Worm (Caenorhabditis elegans): ENCODE results near the gene sri-37.
A peak's percentile ranks its signal among the peaks of the same experiment; 100 is the strongest.
"Not testable (repeated sequence)": the region's sequence is repeated elsewhere in the genome, so short reads cannot be mapped to it uniquely, and the experiment has no call there.

The sri-37 gene

ce11 chrII:2628401-2628800, 969 bp upstream of the sri-37 start:
- TF ChIP-seq lin-39 (tag; optimal IDR thresholded peaks at IDR 0.05) = no peak
- no peak for TF ChIP-seq nhr-10 (tag; optimal IDR thresholded peaks at IDR 0.05)
- TF ChIP-seq R02D3.7 (tag; optimal IDR thresholded peaks at IDR 0.05) = no peak
- TF ChIP-seq mab-5 (tag; optimal IDR thresholded peaks at IDR 0.05) = no peak
- no peak for TF ChIP-seq skn-1 (tag; optimal IDR thresholded peaks at IDR 0.05)
- TF ChIP-seq ztf-1 (GFP tag; conservative IDR thresholded peaks at IDR 0.05) = no peak

DNA sequence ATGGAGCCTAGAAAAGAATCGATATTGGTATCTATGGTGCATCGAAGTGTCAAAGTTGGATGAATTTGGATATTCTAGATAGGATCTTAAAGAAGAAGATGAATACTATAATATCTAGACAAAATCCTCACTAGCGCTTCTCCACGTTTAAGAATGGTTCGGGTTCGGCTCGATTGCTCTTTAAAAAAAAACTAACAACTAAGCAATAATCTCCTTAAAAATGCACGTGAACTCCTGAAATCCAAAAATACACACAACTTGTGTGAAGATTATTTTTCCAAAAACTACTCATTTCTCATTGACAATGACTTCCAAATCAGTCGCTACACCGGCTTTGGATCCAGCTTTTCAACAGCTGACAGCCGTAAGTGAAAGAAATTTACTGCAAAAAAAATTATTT, 1.8 kb downstream of the sri-37 start, which contains the start of gene D2062.1:
D2062.1 (plus strand) TSS at position 301 of the 400 bp plus-strand sequence.
- TF ChIP-seq ztf-4 (tag; optimal IDR thresholded peaks at IDR 0.05) = no peak
- no peak for TF ChIP-seq Y55F3AM.14 (GFP tag; optimal IDR thresholded peaks at IDR 0.05)
- no peak for TF ChIP-seq crh-2 (tag; optimal IDR thresholded peaks at IDR 0.05)
- no peak for TF ChIP-seq nhr-237 (tag; optimal IDR thresholded peaks at IDR 0.05)
- TF ChIP-seq nhr-23 (tag; optimal IDR thresholded peaks at IDR 0.05) = no peak
- no peak for TF ChIP-seq R02D3.7 (tag; optimal IDR thresholded peaks at IDR 0.05)
- no peak for TF ChIP-seq mbf-1 (tag; optimal IDR thresholded peaks at IDR 0.05)
- no peak for TF ChIP-seq ZK546.5 (tag; optimal IDR thresholded peaks at IDR 0.05)
- no peak for TF ChIP-seq ztf-1 (GFP tag; conservative IDR thresholded peaks at IDR 0.05)
- TF ChIP-seq mdl-1 (tag; optimal IDR thresholded peaks at IDR 0.05) = no peak
- no peak for TF ChIP-seq zag-1 (tag; optimal IDR thresholded peaks at IDR 0.05)
- TF ChIP-seq lsy-2 (tag; optimal IDR thresholded peaks at IDR 0.05) = no peak
- no peak for TF ChIP-seq nhr-6 (tag; optimal IDR thresholded peaks at IDR 0.05)
- no peak for TF ChIP-seq peb-1 (tag; optimal IDR thresholded peaks at IDR 0.05)
- TF ChIP-seq nhr-21 (tag; optimal IDR thresholded peaks at IDR 0.05) = no peak

DNA sequence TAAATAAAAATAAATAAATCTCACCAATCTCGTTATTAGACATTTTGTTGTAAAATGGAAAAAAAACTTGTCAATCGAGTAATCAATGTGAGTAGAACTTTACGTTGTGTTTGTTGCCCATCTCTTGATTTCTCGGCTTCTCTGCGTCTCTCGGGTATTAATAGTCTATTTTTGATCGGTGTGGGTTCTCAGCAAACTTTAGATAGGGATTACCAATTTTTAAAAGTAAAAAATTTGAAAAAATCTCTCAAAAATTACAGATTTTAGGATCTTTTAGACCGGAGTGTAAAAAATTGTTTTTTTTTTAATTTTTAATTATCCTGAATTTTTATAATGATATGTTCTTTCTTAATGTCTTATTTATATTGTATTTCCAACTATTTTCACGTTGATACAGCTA, 8.0 kb downstream of the sri-37 start, which contains the start of gene F22E5.21:
F22E5.21 (minus strand) TSS at position 101 of the 400 bp plus-strand sequence.
- no peak for TF ChIP-seq lin-11 (tag; optimal IDR thresholded peaks at IDR 0.05)

DNA sequence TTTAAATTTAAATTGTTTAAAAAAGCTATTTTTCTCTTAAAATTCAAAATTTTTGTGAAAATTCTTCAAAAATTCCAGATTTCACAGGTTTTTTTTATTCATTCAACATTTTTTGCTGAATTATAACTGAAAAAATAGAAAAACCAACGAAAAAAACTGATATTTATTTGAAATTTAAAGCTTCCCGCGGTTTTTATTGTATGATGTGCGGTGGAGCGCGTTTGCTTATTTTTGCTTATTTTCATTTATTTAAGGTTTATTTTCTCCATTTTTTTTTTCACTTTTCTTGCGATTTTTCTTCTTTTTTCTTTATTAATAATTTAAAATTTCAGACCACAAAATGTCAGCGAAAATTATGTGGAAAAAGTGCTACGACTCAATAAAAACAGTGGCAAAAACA, 8.7 kb downstream of the sri-37 start, which contains the start of gene F22E5.9:
F22E5.9 (plus strand) TSS at position 327 of the 400 bp plus-strand sequence.
- TF ChIP-seq gmeb-1 (tag; optimal IDR thresholded peaks at IDR 0.05) = peak; percentile 91
- TF ChIP-seq unc-62 (GFP tag; optimal IDR thresholded peaks at IDR 0.05) = no peak
- peak; percentile 26 for TF ChIP-seq C34F6.9 (tag; optimal IDR thresholded peaks at IDR 0.05)
- peak; percentile 61 for TF ChIP-seq unc-55 (GFP tag; optimal IDR thresholded peaks at IDR 0.05)
- no peak for TF ChIP-seq ztf-11 (tag; optimal IDR thresholded peaks at IDR 0.05)
- no peak for TF ChIP-seq lin-39 (tag; optimal IDR thresholded peaks at IDR 0.05)

ce11 chrII:2639401-2640088, 10.2 kb downstream of the sri-37 start, which contains the start of gene F22E5.8:
Gene F22E5.8, plus strand, starts transcription at chrII:2640038.
- not testable (repeated sequence) for TF ChIP-seq lsy-2, ceh-16, mbf-1 (tag; optimal IDR thresholded peaks at IDR 0.05)

DNA sequence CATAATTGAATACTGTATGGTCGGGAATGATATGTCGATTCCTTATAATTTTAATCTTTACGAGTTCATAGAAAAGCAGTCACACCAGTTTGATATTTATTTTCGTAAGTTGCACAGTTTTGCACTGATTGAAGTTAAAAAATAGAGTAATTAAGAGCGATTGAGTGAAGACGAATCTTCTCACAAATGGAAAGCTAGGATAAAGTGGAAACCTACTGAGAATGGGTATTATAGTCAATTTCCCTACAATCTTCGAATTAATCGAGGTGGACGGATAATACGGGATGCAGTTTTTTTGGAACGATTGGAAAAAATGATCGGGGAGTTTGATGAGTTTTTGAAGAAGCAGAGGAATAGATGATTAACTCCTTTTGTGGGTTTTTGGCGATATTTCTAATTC, 11.6 kb downstream of the sri-37 start, which contains the start of gene F22E5.23:
F22E5.23 (plus strand) TSS at position 301 of the 400 bp plus-strand sequence.
- TF ChIP-seq nhr-77 (tag; optimal IDR thresholded peaks at IDR 0.05) (no peak), crh-2 (tag; optimal IDR thresholded peaks at IDR 0.05) (no peak), F13H6.1 (tag; optimal IDR thresholded peaks at IDR 0.05) (no peak), mbf-1 (tag; optimal IDR thresholded peaks at IDR 0.05) (no peak), ceh-16 (tag; optimal IDR thresholded peaks at IDR 0.05) (no peak), gmeb-1 (tag; optimal IDR thresholded peaks at IDR 0.05) (no peak), skn-1 (tag; optimal IDR thresholded peaks at IDR 0.05) (no peak), nhr-12 (tag; optimal IDR thresholded peaks at IDR 0.05) (no peak), lin-11 (tag; optimal IDR thresholded peaks at IDR 0.05) (no peak), R02D3.7 (tag; optimal IDR thresholded peaks at IDR 0.05) (no peak), fos-1 (tag; optimal IDR thresholded peaks at IDR 0.05) (no peak), ztf-1 (GFP tag; conservative IDR thresholded peaks at IDR 0.05) (no peak), unc-55 (GFP tag; optimal IDR thresholded peaks at IDR 0.05) (no peak), nhr-10 (tag; optimal IDR thresholded peaks at IDR 0.05) (no peak), zag-1 (tag; optimal IDR thresholded peaks at IDR 0.05) (no peak), Y55F3AM.14 (GFP tag; optimal IDR thresholded peaks at IDR 0.05) (no peak), nhr-129 (tag; optimal IDR thresholded peaks at IDR 0.05) (no peak)

Measured in whole organism, L2 larva.